Fruit fly (Drosophila melanogaster) whole organism, prepupa: ENCODE results near the gene CG8861.

ENCODE experiments used
- CG11762 ChIP-seq: fragments of 200-800 bp; sonication (Bioruptor generic); optimal IDR thresholded peaks from 3 replicates; lab custom pipeline; 2016; ENCODE audit warnings: missing biosample characterization, missing genetic modification characterization; ENCODE audit not compliant: insufficient read depth
- CG15336 ChIP-seq: fragments of 200-800 bp; sonication (Bioruptor generic); IDR thresholded peaks from 2 replicates; pipeline ENCODE4 v1.3.6; 2022; ENCODE audit warnings: missing biosample characterization, missing genetic modification characterization
- CG6792 ChIP-seq: fragments of 200-800 bp; sonication (Bioruptor generic); optimal IDR thresholded peaks from 3 replicates; lab custom pipeline; 2016; ENCODE audit warnings: missing biosample characterization, missing genetic modification characterization
- CG6854 ChIP-seq: fragments of 200-800 bp; sonication (Bioruptor generic); optimal IDR thresholded peaks from 2 replicates; lab custom pipeline; 2017; ENCODE audit warnings: missing biosample characterization, mild to moderate bottlenecking, missing genetic modification characterization
- Eip75B ChIP-seq: fragments of 200-800 bp; sonication (Bioruptor generic); optimal IDR thresholded peaks from 3 replicates; lab custom pipeline; 2016; ENCODE audit warnings: missing biosample characterization, missing genetic modification characterization
- esn ChIP-seq: fragments of 200-800 bp; sonication (Bioruptor generic); optimal IDR thresholded peaks from 2 replicates; lab custom pipeline; 2016; ENCODE audit warnings: missing biosample characterization, mild to moderate bottlenecking, missing genetic modification characterization, moderate library complexity

DNA sequence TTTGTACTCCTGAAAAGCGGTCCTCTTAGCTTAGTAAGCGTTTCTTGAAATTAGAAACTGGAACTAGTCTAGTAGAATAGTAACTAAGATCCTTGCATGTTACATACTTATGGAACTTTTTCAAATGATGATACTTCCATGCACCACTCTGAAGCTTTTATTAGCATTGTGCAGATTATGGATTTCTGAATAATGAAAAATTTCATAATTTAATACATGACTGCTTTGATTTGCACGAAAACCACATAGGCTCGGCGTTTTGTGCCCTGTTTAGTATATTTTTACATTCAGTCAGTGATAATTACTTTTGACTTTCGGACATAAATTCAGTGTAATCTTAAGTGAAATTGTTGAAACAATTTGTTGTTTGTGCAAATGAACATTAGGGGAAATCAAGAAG, 26.9 kb upstream of the CG8861 start, which contains the start of gene CG43675:
- TF ChIP-seq CG6854 (no peak), CG15336 (GFP tag; lab: Robert Waterston, UW) (no peak), CG11762 (no peak), esn (GFP tag; lab: Kevin White, UChicago) (no peak), Eip75B (GFP tag; lab: Kevin White, UChicago) (no peak), CG6792 (GFP tag; lab: Kevin White, UChicago) (no peak)
